Worm (Caenorhabditis elegans) whole organism, L2 larva: ENCODE results near the gene ZK105.12.
A peak's percentile ranks its signal among the peaks of the same experiment; 100 is the strongest.

Experiments used
- C34F6.9 ChIP-seq: fragments of 150-350 bp; optimal IDR thresholded peaks from 2 replicates; lab custom pipeline; 2014; ENCODE audit warnings: missing biosample characterization, missing genetic modification characterization
- F13H6.1 ChIP-seq: sonication (generic microtip); optimal IDR thresholded peaks from 2 replicates; lab custom pipeline; 2016; ENCODE audit warnings: missing genetic modification characterization, missing compliant biosample characterization
- R02D3.7 ChIP-seq: fragments of 150-350 bp; optimal IDR thresholded peaks from 2 replicates; lab custom pipeline; 2014; ENCODE audit warnings: missing biosample characterization, missing genetic modification characterization
- Y55F3AM.14 ChIP-seq: fragments of 200-800 bp; sonication (Bioruptor generic); optimal IDR thresholded peaks from 2 replicates; lab custom pipeline; 2018; ENCODE audit warnings: mild to moderate bottlenecking, missing genetic modification characterization, missing compliant biosample characterization
- ZK546.5 ChIP-seq: sonication (generic microtip); optimal IDR thresholded peaks from 2 replicates; lab custom pipeline; 2017; ENCODE audit warnings: missing biosample characterization, missing genetic modification characterization
- aly-2 ChIP-seq: fragments of 150-350 bp; optimal IDR thresholded peaks from 2 replicates; lab custom pipeline; 2014; ENCODE audit warnings: missing biosample characterization, missing genetic modification characterization
- ama-1 ChIP-seq: fragments of 150-350 bp; optimal IDR thresholded peaks from 2 replicates; lab custom pipeline; 2018; ENCODE audit warnings: inconsistent platforms
- blmp-1 ChIP-seq: sonication (generic microtip); optimal IDR thresholded peaks from 2 replicates; lab custom pipeline; 2017; ENCODE audit warnings: missing genetic modification characterization, mild to moderate bottlenecking, missing compliant biosample characterization, antibody characterized with exemption, moderate library complexity; ENCODE audit not compliant: insufficient read depth
- ceh-16 ChIP-seq: fragments of 150-350 bp; optimal IDR thresholded peaks from 2 replicates; lab custom pipeline; 2014; ENCODE audit warnings: missing biosample characterization, missing genetic modification characterization
- ceh-82 ChIP-seq: fragments of 150-350 bp; optimal IDR thresholded peaks from 2 replicates; lab custom pipeline; 2014; ENCODE audit warnings: missing biosample characterization, missing genetic modification characterization
- crh-2 ChIP-seq: sonication (generic microtip); optimal IDR thresholded peaks from 2 replicates; lab custom pipeline; 2017; ENCODE audit warnings: missing biosample characterization, missing genetic modification characterization
- dmd-4 ChIP-seq: sonication (generic microtip); optimal IDR thresholded peaks from 2 replicates; lab custom pipeline; 2017; ENCODE audit warnings: missing biosample characterization, missing genetic modification characterization
- egl-27 ChIP-seq: sonication (generic microtip); optimal IDR thresholded peaks from 3 replicates; lab custom pipeline; 2017; ENCODE audit warnings: missing biosample characterization, missing genetic modification reagents, missing genetic modification characterization
- elt-1 ChIP-seq: fragments of 150-350 bp; optimal IDR thresholded peaks from 2 replicates; lab custom pipeline; 2014; ENCODE audit warnings: missing biosample characterization, missing genetic modification characterization
- elt-3 ChIP-seq: sonication (generic microtip); optimal IDR thresholded peaks from 2 replicates; lab custom pipeline; 2017; ENCODE audit warnings: missing biosample characterization, missing genetic modification characterization
- fos-1 ChIP-seq: fragments of 150-350 bp; optimal IDR thresholded peaks from 2 replicates; lab custom pipeline; 2014; ENCODE audit warnings: missing biosample characterization, missing genetic modification characterization
- gmeb-1 ChIP-seq: fragments of 150-350 bp; optimal IDR thresholded peaks from 2 replicates; lab custom pipeline; 2014; ENCODE audit warnings: missing biosample characterization, missing genetic modification characterization
- lin-11 ChIP-seq: fragments of 150-350 bp; sonication (generic microtip); optimal IDR thresholded peaks from 2 replicates; lab custom pipeline; 2014; ENCODE audit warnings: missing biosample characterization, missing genetic modification characterization, inconsistent platforms, mixed read lengths
- lin-13 ChIP-seq: fragments of 150-350 bp; optimal IDR thresholded peaks from 2 replicates; lab custom pipeline; 2014; ENCODE audit warnings: missing biosample characterization, missing genetic modification reagents, missing genetic modification characterization
- lin-39 ChIP-seq: fragments of 150-350 bp; optimal IDR thresholded peaks from 2 replicates; lab custom pipeline; 2014; ENCODE audit warnings: missing biosample characterization, missing genetic modification reagents, missing genetic modification characterization
- lsy-2 ChIP-seq, 2 experiments: fragments of 150-350 bp in 1 of 2; sonication (generic microtip) in 1 of 2; optimal IDR thresholded peaks; 2 replicates each; lab custom pipeline; 2014 to 2017; ENCODE audit warnings: missing biosample characterization in 2 of 2, missing genetic modification characterization in 2 of 2
- mab-5 ChIP-seq: fragments of 150-350 bp; optimal IDR thresholded peaks from 2 replicates; lab custom pipeline; 2014; ENCODE audit warnings: missing biosample characterization, missing genetic modification characterization
- mbf-1 ChIP-seq: sonication (generic microtip); optimal IDR thresholded peaks from 2 replicates; lab custom pipeline; 2017; ENCODE audit warnings: missing biosample characterization, missing genetic modification characterization
- mdl-1 ChIP-seq, 2 experiments: fragments of 150-350 bp in 1 of 2; sonication (generic microtip) in 1 of 2; optimal IDR thresholded peaks; 2 replicates each; lab custom pipeline; 2017; ENCODE audit warnings: missing biosample characterization in 2 of 2, missing genetic modification characterization in 2 of 2
- nhr-10 ChIP-seq: sonication (generic microtip); optimal IDR thresholded peaks from 2 replicates; lab custom pipeline; 2017; ENCODE audit warnings: missing biosample characterization, missing genetic modification characterization
- nhr-11 ChIP-seq: fragments of 150-350 bp; optimal IDR thresholded peaks from 2 replicates; lab custom pipeline; 2014; ENCODE audit warnings: missing biosample characterization, missing genetic modification characterization
- nhr-129 ChIP-seq: fragments of 150-350 bp; optimal IDR thresholded peaks from 2 replicates; lab custom pipeline; 2014; ENCODE audit warnings: missing biosample characterization, missing genetic modification characterization
- nhr-21 ChIP-seq: fragments of 150-350 bp; optimal IDR thresholded peaks from 2 replicates; lab custom pipeline; 2014; ENCODE audit warnings: missing biosample characterization, missing genetic modification characterization
- nhr-23 ChIP-seq: fragments of 150-350 bp; optimal IDR thresholded peaks from 2 replicates; lab custom pipeline; 2014; ENCODE audit warnings: missing biosample characterization, missing genetic modification reagents, missing genetic modification characterization
- nhr-237 ChIP-seq: fragments of 150-350 bp; optimal IDR thresholded peaks from 2 replicates; lab custom pipeline; 2014; ENCODE audit warnings: missing biosample characterization, missing genetic modification characterization
- nhr-25 ChIP-seq: fragments of 150-350 bp; sonication (generic microtip); optimal IDR thresholded peaks from 3 replicates; lab custom pipeline; 2014; ENCODE audit warnings: missing biosample characterization, missing genetic modification characterization
- nhr-6 ChIP-seq: fragments of 150-350 bp; optimal IDR thresholded peaks from 2 replicates; lab custom pipeline; 2014; ENCODE audit warnings: missing biosample characterization, missing genetic modification characterization
- nhr-77 ChIP-seq: fragments of 150-350 bp; optimal IDR thresholded peaks from 2 replicates; lab custom pipeline; 2014; ENCODE audit warnings: missing biosample characterization, missing genetic modification characterization
- peb-1 ChIP-seq: fragments of 150-350 bp; optimal IDR thresholded peaks from 2 replicates; lab custom pipeline; 2014; ENCODE audit warnings: missing biosample characterization, missing genetic modification characterization
- sem-4 ChIP-seq: fragments of 150-350 bp; optimal IDR thresholded peaks from 2 replicates; lab custom pipeline; 2014; ENCODE audit warnings: missing biosample characterization, missing genetic modification reagents, missing genetic modification characterization
- skn-1 ChIP-seq: sonication (generic microtip); optimal IDR thresholded peaks from 2 replicates; lab custom pipeline; 2017; ENCODE audit warnings: missing biosample characterization, missing genetic modification characterization
- sma-3 ChIP-seq: sonication (generic microtip); optimal IDR thresholded peaks from 2 replicates; lab custom pipeline; 2016; ENCODE audit warnings: missing genetic modification reagents, missing genetic modification characterization, missing compliant biosample characterization
- sma-9 ChIP-seq, 2 experiments: fragments of 150-350 bp in 1 of 2; sonication (generic microtip) in 1 of 2; optimal IDR thresholded peaks; 2 replicates each; lab custom pipeline; 2014 to 2016; ENCODE audit warnings: missing genetic modification characterization in 2 of 2, mild to moderate bottlenecking in 1 of 2, missing biosample characterization in 1 of 2, missing compliant biosample characterization in 1 of 2, missing genetic modification reagents in 1 of 2, moderate library complexity in 1 of 2
- unc-39 ChIP-seq: fragments of 150-350 bp; optimal IDR thresholded peaks from 2 replicates; lab custom pipeline; 2014; ENCODE audit warnings: missing biosample characterization, missing genetic modification characterization
- unc-55 ChIP-seq: fragments of 150-350 bp; sonication (generic microtip); optimal IDR thresholded peaks from 3 replicates; lab custom pipeline; 2014; ENCODE audit warnings: missing biosample characterization, missing genetic modification reagents, missing genetic modification characterization
- unc-62 ChIP-seq: fragments of 150-350 bp; optimal IDR thresholded peaks from 2 replicates; lab custom pipeline; 2014; ENCODE audit warnings: missing biosample characterization, missing genetic modification reagents, missing genetic modification characterization
- zag-1 ChIP-seq: fragments of 150-350 bp; optimal IDR thresholded peaks from 2 replicates; lab custom pipeline; 2014; ENCODE audit warnings: missing biosample characterization, missing genetic modification characterization
- ztf-1 ChIP-seq: fragments of 200-800 bp; sonication (Bioruptor generic); conservative IDR thresholded peaks from 2 replicates; pipeline ENCODE4 v1.3.6; 2022; ENCODE audit warnings: missing genetic modification characterization, missing compliant biosample characterization
- ztf-11 ChIP-seq: sonication (generic microtip); optimal IDR thresholded peaks from 2 replicates; lab custom pipeline; 2017; ENCODE audit warnings: missing biosample characterization, missing genetic modification characterization
- ztf-4 ChIP-seq: fragments of 150-350 bp; optimal IDR thresholded peaks from 2 replicates; lab custom pipeline; 2014; ENCODE audit warnings: missing biosample characterization, missing genetic modification characterization

Gene ZK105.12

DNA sequence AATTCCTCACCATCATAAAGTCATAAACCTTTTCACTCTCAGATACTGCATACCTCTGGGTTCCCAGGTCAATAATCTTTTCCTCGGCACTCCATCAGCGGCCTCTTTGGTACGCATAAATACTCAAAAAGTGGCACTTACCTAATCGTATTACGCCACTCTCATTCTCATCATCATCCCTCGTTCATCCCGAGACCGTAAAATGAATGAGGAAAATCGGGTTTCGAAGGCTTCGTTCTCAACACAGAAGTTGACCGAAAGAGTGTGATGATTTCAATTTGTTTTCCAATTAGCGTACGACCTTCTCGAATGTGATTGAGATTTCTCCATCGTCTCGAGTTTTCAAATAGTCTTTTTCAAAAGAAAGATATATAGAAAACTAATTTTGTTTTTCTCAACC lies 24.0 kb upstream of the ZK105.12 start:
- no peak for TF ChIP-seq zag-1 (tag; lab: Kevin White, UChicago)
- TF ChIP-seq, all 48 proteins: peak for 0

DNA sequence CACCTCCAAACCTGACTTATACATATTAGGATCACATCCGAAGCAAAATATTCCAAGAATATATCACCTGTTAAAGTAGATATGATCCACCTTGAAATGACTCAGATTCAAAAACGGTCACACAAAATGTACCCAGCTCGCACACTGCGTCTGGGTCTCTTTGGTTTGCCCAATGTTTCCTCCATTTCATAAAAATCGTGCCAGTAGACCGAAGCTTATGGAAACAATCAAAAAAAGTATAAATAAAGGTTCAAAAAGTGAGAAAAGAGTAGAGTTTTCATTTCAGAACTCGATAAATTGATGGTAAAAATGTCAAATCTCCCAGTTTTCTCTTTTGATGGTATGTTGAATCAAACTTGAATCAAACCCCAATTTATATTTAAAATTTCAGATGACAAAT lies 21.8 kb upstream of the ZK105.12 start, which contains the start of gene srr-9:
Gene srr-9, plus strand, starts transcription at position 301 of the 400 bp plus-strand sequence.
- no peak for TF ChIP-seq ceh-16 (tag; lab: Kevin White, UChicago)
- TF ChIP-seq blmp-1: no peak
- no peak for TF ChIP-seq crh-2 (tag; lab: Kevin White, UChicago)
- TF ChIP-seq Y55F3AM.14 (GFP tag; lab: Kevin White, UChicago): no peak
- TF ChIP-seq dmd-4 (tag; lab: Kevin White, UChicago): no peak
- TF ChIP-seq lsy-2 (tag; optimal IDR thresholded peaks at IDR 0.05; lab: Kevin White, UChicago): no peak
- TF ChIP-seq zag-1 (tag; lab: Kevin White, UChicago): no peak
- TF ChIP-seq unc-62 (GFP tag; lab: Kevin White, UChicago): no peak
- TF ChIP-seq nhr-25: no peak
- no peak for TF ChIP-seq F13H6.1 (tag; lab: Kevin White, UChicago)
- no peak for TF ChIP-seq fos-1 (tag; lab: Kevin White, UChicago)
- TF ChIP-seq nhr-6 (tag; lab: Kevin White, UChicago): no peak
- no peak for TF ChIP-seq nhr-23 (tag; lab: Kevin White, UChicago)
- no peak for TF ChIP-seq lin-39 (tag; lab: Kevin White, UChicago)
- no peak for TF ChIP-seq sma-3 (GFP tag; lab: Kevin White, UChicago)
- no peak for TF ChIP-seq gmeb-1
- TF ChIP-seq, all 48 proteins: peak for 0

DNA sequence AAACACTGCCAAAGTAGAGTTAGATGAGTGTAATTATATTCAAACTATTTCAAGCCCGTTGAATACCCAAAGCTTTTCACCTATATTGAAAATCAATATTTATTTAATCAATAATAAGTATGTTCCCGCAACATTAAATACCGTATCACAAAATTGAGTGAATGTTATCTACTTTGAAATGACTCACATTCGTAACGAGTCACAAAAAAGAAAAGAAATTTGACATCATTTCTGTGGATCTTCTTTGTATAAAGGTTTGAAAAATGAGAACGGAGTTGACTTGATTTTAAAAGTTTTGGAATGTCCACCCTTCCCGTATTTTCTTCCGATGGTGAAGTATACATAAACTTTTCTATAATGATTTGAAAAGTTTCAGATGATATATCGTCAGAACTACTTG lies 19.4 kb upstream of the ZK105.12 start, which contains the start of gene srr-10:
Gene srr-10, plus strand, starts transcription at position 301 of the 400 bp plus-strand sequence.
- TF ChIP-seq unc-55 (no peak), sma-3 (GFP tag; lab: Kevin White, UChicago) (no peak), aly-2 (tag; lab: Kevin White, UChicago) (no peak), fos-1 (tag; lab: Kevin White, UChicago) (no peak), ama-1 (lab: Kevin White, UChicago) (no peak), ZK546.5 (tag; lab: Kevin White, UChicago) (no peak), ceh-82 (no peak), mdl-1 (tag; optimal IDR thresholded peaks at IDR 0.05; lab: Kevin White, UChicago) (no peak), nhr-11 (tag; lab: Kevin White, UChicago) (no peak), nhr-23 (tag; lab: Kevin White, UChicago) (no peak), ztf-11 (tag; lab: Kevin White, UChicago) (no peak), nhr-10 (no peak), nhr-6 (tag; lab: Kevin White, UChicago) (no peak), sem-4 (tag; lab: Kevin White, UChicago) (no peak), skn-1 (no peak), crh-2 (tag; lab: Kevin White, UChicago) (no peak), ztf-4 (no peak), ztf-1 (GFP tag; lab: Robert Waterston, UW) (no peak)

DNA sequence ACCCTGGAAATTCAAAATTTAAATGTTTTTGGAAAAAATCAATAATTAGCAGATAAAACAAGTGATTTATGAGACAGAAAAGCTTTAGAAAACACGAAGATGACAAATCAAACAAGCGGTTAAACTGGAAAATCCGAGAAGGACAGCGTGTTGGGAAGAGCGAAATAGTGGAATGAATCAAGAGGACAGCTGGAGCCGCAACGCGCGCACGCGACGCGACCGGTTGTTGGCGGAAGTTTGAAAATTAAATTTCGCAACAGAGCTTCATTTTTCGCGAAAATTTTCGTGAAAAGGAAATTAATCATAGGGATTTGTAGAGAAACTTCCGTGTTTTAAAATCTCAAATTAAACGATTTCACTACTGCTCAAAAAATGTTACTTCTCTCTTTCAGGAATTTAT lies 19.0 kb upstream of the ZK105.12 start, which contains the start of gene clic-1:
Gene clic-1, minus strand, starts transcription at position 3 of the 400 bp plus-strand sequence.
- no peak for TF ChIP-seq R02D3.7
- TF ChIP-seq lin-13 (GFP tag; lab: Kevin White, UChicago): peak; percentile 58
- TF ChIP-seq mdl-1 (tag; optimal IDR thresholded peaks at IDR 0.05; lab: Kevin White, UChicago): peak in 1 of 2 experiments; percentile 51
- TF ChIP-seq lin-11: peak; percentile 48
- no peak for TF ChIP-seq ztf-4
- TF ChIP-seq elt-1 (tag; lab: Kevin White, UChicago): no peak
- TF ChIP-seq aly-2 (tag; lab: Kevin White, UChicago): no peak
- TF ChIP-seq ztf-1 (GFP tag; lab: Robert Waterston, UW): no peak
- TF ChIP-seq zag-1 (tag; lab: Kevin White, UChicago): peak; percentile 4
- TF ChIP-seq ama-1 (lab: Kevin White, UChicago): peak; percentile 42
- TF ChIP-seq sma-3 (GFP tag; lab: Kevin White, UChicago): peak; percentile 21
- TF ChIP-seq lsy-2 (tag; optimal IDR thresholded peaks at IDR 0.05; lab: Kevin White, UChicago): peak; percentile 51 to 72
- no peak for TF ChIP-seq ztf-11 (tag; lab: Kevin White, UChicago)
- TF ChIP-seq crh-2 (tag; lab: Kevin White, UChicago): peak; percentile 39
- peak; percentile 92 for TF ChIP-seq gmeb-1
- TF ChIP-seq ceh-16 (tag; lab: Kevin White, UChicago): no peak
- no peak for TF ChIP-seq nhr-77 (tag; lab: Kevin White, UChicago)
- TF ChIP-seq elt-3 (tag; lab: Kevin White, UChicago): no peak
- peak; percentile 40 for TF ChIP-seq nhr-129 (tag; lab: Kevin White, UChicago)
- TF ChIP-seq peb-1 (tag; lab: Kevin White, UChicago): no peak
- TF ChIP-seq egl-27 (tag; lab: Kevin White, UChicago): peak; percentile 7
- TF ChIP-seq unc-55: peak; percentile 80
- TF ChIP-seq F13H6.1 (tag; lab: Kevin White, UChicago): peak; percentile 53
- no peak for TF ChIP-seq unc-39
- no peak for TF ChIP-seq skn-1
- no peak for TF ChIP-seq nhr-237 (tag; lab: Kevin White, UChicago)
- peak; percentile 78 for TF ChIP-seq C34F6.9 (tag; lab: Kevin White, UChicago)
- TF ChIP-seq nhr-21: peak; percentile 46
- no peak for TF ChIP-seq dmd-4 (tag; lab: Kevin White, UChicago)
- peak; percentile 41 for TF ChIP-seq sma-9 (GFP tag; optimal IDR thresholded peaks at IDR 0.05; lab: Kevin White, UChicago)
- no peak for TF ChIP-seq sma-9 (tag; optimal IDR thresholded peaks at IDR 0.05; lab: Kevin White, UChicago)
- no peak for TF ChIP-seq mbf-1 (tag; lab: Kevin White, UChicago)
- TF ChIP-seq nhr-6 (tag; lab: Kevin White, UChicago): no peak
- TF ChIP-seq mab-5 (tag; lab: Kevin White, UChicago): no peak
